Worm (Caenorhabditis elegans) whole organism, L4/young adult: Measurements from ENCODE around the gene Y75B8A.31.

Source experiments
- W03F9.2 ChIP-seq: fragments of 150-350 bp; optimal IDR thresholded peaks from 2 replicates; lab custom pipeline; 2014; ENCODE audit warnings: missing biosample characterization, missing genetic modification characterization
- dao-5 ChIP-seq: sonication (generic microtip); optimal IDR thresholded peaks from 2 replicates; lab custom pipeline; 2016; ENCODE audit warnings: missing genotype, missing genetic modification characterization, moderate library complexity, missing compliant biosample characterization
- him-1 ChIP-seq: sonication (generic microtip); optimal IDR thresholded peaks from 2 replicates; lab custom pipeline; 2016; ENCODE audit warnings: missing genotype, missing genetic modification reagents, missing genetic modification characterization, missing compliant biosample characterization

Y75B8A.31 gene

DNA sequence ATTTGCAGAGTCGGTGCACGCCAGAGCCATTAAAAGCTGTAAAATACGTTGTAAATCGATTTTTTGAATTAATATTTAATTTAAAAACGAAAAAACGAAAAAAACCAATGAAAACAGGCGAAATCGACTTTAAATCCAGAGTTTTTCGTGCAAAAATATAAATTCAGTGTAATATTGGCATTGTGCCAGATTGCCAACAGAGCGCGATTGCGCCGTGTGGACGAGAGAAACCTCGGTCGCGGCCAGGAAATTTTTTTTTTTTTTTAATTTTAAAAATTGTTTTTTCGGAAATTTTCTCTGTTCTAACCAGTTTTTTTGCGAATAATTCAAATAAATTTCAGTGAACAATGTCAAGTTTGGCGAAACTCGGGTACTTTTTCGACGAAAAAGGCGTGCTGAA, at the start of gene Y75B8A.31, which contains the start of gene pph-4.1:
Gene Y75B8A.31 (plus strand): TSS at position 342 of the 400 bp plus-strand sequence.
Gene pph-4.1 (minus strand): TSS at position 36 of the 400 bp plus-strand sequence.
- TF ChIP-seq dao-5 (no peak), W03F9.2 (tag; lab: Kevin White, UChicago) (peak; percentile 94), him-1 (peak; percentile 58)

DNA sequence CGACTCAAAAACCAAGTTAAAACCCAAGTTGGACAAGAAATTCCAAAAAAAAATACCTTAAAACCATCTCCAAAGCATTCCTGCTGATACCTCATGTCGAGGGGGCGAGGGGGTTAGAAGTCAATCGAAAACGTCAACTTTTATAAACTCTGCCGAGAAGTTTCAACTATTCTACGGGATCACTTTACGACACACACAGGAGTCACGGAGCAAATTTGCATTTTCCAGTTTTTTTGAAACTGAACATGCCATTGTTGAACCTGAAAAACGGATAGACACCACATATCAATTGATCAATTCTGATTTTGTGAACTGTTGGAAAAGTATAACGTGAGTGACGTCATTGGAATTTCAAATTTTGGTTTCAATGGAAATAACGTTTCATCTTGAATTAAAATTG, 48.4 kb upstream of the Y75B8A.31 start, which contains the start of gene mrp-8:
Gene mrp-8 (minus strand): TSS at position 101 of the 400 bp plus-strand sequence.
- TF ChIP-seq W03F9.2 (tag; lab: Kevin White, UChicago) (no peak), him-1 (no peak), dao-5 (no peak)

DNA sequence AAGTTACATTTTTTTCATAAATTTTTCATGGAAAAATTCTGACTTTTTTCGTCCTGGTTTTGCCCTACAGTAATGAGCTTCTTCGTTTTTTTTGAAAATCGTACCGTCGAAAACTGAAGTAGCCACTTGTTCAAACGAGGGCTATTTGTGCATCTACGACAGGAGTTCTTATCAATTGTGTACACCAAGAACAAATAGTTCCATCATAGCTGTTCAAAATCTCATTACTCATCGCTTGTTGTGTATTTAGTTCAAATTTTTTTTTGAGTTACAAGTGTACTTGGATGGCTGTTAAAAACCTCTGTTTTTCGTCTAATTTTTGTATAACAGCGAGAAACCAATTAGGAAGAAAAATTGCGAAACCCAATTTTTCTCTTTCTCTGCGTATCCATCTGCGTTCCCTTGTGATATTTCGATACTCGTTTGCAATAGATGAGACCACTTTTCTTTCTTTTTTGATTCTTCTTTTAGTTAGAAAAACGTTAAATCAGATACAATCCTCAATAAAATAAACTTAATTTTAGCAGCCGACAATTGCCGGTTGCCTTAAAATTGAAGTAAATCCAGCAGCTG, 46.6 kb upstream of the Y75B8A.31 start:
- TF ChIP-seq W03F9.2 (tag; lab: Kevin White, UChicago) (no peak), him-1 (no peak), dao-5 (no peak)

DNA sequence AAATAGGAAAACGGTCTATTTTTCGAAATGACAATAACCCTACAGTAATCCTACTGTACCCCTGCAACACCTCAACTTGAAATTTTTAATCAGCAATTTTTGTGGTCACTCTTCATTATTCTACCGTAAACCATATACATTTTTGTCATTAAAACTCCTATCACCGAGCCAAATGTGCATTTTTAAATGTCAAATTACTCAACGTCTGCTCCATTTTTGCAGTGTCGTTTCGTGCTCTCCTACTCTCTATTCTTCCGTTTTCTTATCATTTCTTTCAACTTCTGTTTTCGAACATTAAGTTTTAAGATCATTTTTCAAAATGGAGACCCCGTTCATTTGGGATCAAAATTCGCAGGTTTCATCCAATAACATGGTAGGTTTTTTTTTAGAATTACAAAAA, 44.0 kb upstream of the Y75B8A.31 start, which contains the start of gene pqn-92:
Gene pqn-92 (plus strand): TSS at position 307 of the 400 bp plus-strand sequence.
- TF ChIP-seq dao-5 (no peak), him-1 (no peak), W03F9.2 (tag; lab: Kevin White, UChicago) (no peak)

DNA sequence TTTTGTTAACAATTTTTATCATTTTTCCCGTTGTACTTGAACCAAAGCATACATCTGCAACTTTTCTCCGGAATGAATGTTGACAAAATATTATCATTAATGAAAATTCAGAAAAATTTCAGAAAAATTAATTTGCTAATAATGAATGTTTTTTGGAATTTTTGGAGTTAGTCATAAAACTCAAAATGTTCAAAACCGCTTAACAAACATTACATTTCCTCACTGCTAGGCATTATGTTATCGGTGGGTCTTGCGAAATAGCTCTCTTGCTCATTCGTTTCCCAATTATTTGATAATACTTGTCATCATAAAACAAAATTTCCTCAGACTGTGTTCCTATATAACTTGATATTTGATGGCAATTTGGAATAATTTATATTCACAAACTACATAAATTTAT, 38.6 kb upstream of the Y75B8A.31 start, which contains the start of gene Y75B8A.39:
Gene Y75B8A.39 (plus strand): TSS at position 301 of the 400 bp plus-strand sequence.
- TF ChIP-seq W03F9.2 (tag; lab: Kevin White, UChicago) (no peak), him-1 (no peak), dao-5 (no peak)

DNA sequence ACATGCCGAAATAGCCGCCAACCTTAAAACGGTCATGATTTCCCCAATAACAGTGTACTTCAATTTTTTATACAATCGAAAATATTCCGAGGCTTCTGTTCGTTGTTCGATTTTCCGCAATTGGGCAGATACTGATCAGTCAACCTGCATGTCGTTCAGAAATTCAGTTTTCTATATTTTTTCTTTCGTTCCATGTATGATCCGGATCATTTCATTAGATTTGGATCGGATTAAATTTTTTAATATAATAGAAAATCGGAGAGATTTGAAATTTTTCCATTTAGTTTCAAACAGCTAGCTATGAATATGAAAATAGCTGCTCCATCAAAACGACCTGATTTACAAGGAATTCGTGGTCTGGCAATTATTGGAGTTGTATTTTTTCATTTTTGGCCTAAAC, 36.3 kb upstream of the Y75B8A.31 start, which contains the start of gene Y75B8A.37:
Gene Y75B8A.37 (plus strand): TSS at position 301 of the 400 bp plus-strand sequence.
- TF ChIP-seq W03F9.2 (tag; lab: Kevin White, UChicago) (no peak), dao-5 (no peak), him-1 (no peak)

DNA sequence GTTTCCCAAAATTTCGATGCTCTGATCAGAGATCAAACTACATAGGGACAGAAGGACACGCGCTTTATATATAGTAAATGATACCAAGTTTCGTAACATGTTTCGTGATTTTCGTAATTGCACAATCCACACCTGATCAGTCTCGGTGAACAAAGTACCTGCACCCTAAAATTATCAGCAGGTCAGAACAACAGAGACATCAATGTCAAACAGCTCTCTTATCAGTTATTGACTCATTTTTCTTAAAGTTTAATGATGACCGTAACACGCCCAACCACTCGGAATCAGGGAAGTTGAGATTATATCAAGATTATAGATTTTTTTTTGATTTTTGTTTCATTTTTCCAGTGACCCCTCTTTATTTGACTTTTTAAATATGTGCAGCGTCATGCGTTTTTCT, 34.0 kb upstream of the Y75B8A.31 start:
- TF ChIP-seq him-1, result no peak
- no peak for TF ChIP-seq dao-5
- TF ChIP-seq W03F9.2 (tag; lab: Kevin White, UChicago), result no peak

DNA sequence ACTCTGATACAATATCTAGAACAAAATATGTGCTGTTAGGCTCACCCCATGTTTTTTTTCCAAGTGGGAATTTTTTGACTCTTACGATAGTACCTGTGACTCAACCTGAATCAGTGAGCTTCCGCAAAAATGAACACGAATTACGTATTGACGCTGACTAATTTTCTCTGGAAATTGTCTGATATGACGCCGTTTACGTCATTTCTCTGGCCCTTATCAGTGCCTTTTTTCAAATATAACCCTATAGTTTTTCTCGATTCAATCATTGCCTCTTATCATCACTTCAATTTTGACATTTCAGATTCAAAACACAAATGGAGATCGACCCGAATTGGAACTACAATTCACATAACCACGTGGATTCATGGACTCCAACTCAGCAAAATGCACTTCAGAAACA, 32.6 kb upstream of the Y75B8A.31 start, which contains the start of gene Y75B8A.28:
Gene Y75B8A.28 (plus strand): TSS at position 296 of the 400 bp plus-strand sequence.
- TF ChIP-seq him-1, result no peak
- TF ChIP-seq dao-5, result no peak
- TF ChIP-seq W03F9.2 (tag; lab: Kevin White, UChicago), result no peak

DNA sequence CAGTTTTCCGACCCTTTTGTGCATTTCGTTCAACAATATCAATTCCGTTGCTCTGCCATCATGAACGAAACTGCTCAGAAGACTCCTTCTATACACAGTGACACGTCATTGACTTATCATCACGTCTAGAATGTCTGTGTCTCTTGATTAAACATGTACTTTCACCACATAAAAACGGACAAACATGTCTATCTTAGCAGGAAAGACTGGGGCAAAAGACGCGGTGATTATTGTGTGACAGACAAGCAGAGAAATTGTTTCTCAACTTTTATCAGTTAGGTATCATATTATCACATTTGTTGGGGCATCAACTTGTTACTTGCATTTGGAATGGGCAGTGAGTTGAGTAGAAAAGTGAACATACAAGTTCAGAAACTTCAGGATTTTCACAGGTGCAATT, 26.2 kb upstream of the Y75B8A.31 start:
- no peak for TF ChIP-seq W03F9.2 (tag; lab: Kevin White, UChicago)
- no peak for TF ChIP-seq dao-5
- TF ChIP-seq him-1, result no peak

DNA sequence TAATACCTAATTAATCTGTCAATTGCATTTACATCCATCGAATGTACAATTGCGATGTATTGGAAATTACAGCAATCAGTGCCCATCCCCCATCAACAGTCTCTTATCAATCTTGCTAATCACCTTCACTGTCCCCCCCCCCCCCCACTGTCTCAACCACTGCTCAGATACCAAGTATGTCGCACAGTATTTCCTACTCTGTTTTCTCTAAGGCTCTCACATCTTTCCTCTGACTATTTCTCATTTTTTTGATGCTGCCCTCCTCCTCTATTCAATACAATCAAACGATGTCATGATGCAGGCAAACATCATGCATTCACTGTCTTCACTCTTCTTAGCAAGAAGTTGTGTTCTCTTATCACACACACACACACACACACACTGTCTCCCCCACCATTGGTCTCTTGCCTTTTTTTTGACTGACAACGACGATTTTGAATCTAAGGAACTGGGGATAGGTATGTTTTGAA, 23.9 kb upstream of the Y75B8A.31 start, which contains the start of the genes zip-12 and Y75B8A.63:
Gene zip-12 (plus strand): TSS at position 387 of the 470 bp plus-strand sequence.
Gene Y75B8A.63 (plus strand): TSS at position 420 of the 470 bp plus-strand sequence.
- TF ChIP-seq W03F9.2 (tag; lab: Kevin White, UChicago) (no peak), dao-5 (no peak), him-1 (no peak)

DNA sequence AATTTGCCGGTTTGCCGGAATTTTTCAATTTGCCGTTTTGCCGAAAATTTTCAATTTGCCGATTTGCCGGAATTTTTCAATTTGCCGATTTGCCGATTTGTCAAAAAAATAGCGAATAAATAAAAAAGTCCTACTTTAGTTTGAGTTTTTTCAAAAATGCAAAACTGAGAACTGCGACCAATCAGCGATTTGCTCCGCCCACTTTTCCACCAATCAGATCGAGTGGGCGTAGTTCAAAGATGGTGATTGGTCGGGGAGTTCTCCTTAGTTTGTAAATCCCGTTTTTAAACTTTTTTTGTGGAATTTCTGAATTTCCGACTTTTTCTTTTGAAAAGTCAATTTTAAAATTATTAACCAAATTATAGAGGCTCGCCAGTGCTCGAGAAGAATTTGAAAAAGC, 20.1 kb upstream of the Y75B8A.31 start:
- TF ChIP-seq dao-5 (no peak), him-1 (no peak), W03F9.2 (tag; lab: Kevin White, UChicago) (no peak)

DNA sequence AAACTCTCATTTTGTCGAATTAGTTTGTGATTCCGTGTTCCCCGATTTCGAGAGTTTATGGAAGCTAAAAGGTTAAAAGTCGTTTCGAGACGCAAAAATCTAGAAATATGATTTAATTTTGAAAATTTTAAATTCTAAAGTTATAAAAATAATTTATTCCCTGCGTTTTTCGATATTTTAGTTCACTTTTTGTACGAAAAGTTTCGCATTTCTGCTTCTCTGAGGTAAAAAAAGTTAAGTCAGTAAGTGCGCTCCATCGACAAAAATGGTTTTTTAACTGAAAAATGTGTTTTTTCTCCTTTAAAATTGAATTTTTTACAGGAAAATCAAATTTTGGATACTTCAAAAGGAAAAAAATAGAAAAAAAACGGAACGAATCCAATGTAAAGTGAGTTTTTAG, 18.0 kb upstream of the Y75B8A.31 start, which contains the start of gene zip-1:
Gene zip-1 (plus strand): TSS at position 301 of the 400 bp plus-strand sequence.
- no peak for TF ChIP-seq him-1
- no peak for TF ChIP-seq W03F9.2 (tag; lab: Kevin White, UChicago)
- TF ChIP-seq dao-5, result no peak

DNA sequence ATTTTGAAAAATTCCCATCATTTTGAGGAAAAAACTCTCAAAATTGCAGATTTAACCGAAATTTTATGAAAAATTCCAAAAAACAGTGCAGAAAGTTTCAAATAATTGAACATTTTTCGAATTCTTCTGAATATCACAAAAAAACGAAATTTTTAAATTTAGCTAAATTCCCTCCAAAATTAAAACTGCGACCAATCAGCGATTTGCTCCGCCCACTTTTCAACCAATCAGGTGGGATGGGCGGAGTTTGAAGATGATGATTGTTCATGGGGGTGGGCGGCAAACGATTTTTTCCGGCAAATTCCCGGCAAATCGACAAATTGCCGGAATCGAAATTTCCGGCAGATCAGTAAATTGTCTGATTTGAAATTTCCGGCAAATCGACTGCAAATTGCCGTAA, 17.2 kb upstream of the Y75B8A.31 start:
- TF ChIP-seq dao-5 (no peak), W03F9.2 (tag; lab: Kevin White, UChicago) (no peak), him-1 (no peak)

DNA sequence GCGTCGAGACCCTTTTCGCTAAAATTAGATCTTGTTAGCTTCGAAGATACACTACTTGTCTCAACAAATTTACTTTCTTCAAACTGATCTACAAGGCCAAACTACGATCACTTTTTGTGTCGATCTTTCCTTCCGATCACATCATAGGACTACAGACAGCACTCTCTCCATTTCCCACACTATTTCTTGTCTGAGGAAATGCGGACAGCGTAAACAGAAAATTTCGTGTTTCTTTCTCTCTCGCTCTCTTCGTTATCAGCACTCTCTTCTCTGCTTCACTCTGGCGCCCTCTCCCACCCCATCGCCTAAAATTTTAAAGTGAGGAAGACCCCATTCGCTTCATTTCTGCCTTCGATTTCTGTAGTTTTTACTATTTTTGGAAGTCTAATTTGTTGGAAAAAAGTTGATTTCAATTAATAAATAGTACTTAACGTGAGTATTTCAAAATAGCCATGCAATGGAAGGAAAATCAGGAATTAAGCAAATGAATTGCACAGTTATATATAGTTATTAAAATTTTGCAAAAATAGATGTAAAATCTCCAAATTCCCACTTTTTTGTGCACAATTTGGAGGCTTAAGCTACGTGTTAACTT, 15.9 kb upstream of the Y75B8A.31 start:
- peak; percentile 1 for TF ChIP-seq W03F9.2 (tag; lab: Kevin White, UChicago)
- TF ChIP-seq him-1, result no peak

DNA sequence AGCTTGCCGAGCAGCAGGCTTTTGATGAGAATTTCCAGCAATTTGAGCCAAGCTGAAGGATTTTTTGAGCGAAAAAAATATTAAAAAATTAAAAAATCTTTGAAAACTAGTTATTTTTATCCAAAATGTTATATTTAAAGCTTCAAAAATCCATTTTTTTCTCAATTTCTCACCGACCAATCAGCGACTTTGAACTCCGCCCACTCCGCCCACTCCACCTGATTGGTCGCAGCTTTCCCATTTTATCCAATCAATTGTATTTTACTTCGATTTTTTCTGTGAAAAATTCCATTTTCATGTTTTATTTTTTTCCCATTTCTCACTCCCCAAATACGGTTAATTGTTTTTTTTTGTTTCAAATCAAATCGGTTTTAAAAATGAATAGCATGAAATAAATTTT, 6.5 kb upstream of the Y75B8A.31 start:
- TF ChIP-seq him-1 (no peak), dao-5 (no peak), W03F9.2 (tag; lab: Kevin White, UChicago) (no peak)
